Fruit fly (Drosophila melanogaster) whole organism, prepupa: ENCODE data around the gene CG32374.

Source experiments
- CG10669 ChIP-seq: fragments of 200-800 bp; sonication (Bioruptor generic); optimal IDR thresholded peaks from 3 replicates; lab custom pipeline; 2018; ENCODE audit warnings: missing biosample characterization, mild to moderate bottlenecking, missing genetic modification characterization, moderate library complexity
- CG11294 ChIP-seq: fragments of 200-800 bp; sonication (Bioruptor generic); IDR thresholded peaks from 2 replicates; pipeline ENCODE4 v1.3.6; 2022; ENCODE audit warnings: missing biosample characterization, missing genetic modification characterization
- CG11762 ChIP-seq: fragments of 200-800 bp; sonication (Bioruptor generic); optimal IDR thresholded peaks from 3 replicates; lab custom pipeline; 2016; ENCODE audit warnings: missing biosample characterization, missing genetic modification characterization; ENCODE audit not compliant: insufficient read depth
- CG11902 ChIP-seq: fragments of 200-800 bp; sonication (Bioruptor generic); optimal IDR thresholded peaks from 3 replicates; lab custom pipeline; 2016; ENCODE audit warnings: missing biosample characterization, missing genetic modification characterization
- CG16779 ChIP-seq: fragments of 200-800 bp; sonication (Bioruptor generic); optimal IDR thresholded peaks from 3 replicates; lab custom pipeline; 2017; ENCODE audit warnings: missing biosample characterization, mild to moderate bottlenecking, missing genetic modification characterization
- CG31627 ChIP-seq: fragments of 200-800 bp; sonication (Bioruptor generic); optimal IDR thresholded peaks from 3 replicates; lab custom pipeline; 2016; ENCODE audit warnings: missing biosample characterization, missing genetic modification characterization
- CG32006 ChIP-seq: fragments of 200-800 bp; sonication (Bioruptor generic); optimal IDR thresholded peaks from 3 replicates; lab custom pipeline; 2017; ENCODE audit warnings: missing biosample characterization, mild to moderate bottlenecking, missing genetic modification characterization
- CG34406 ChIP-seq: fragments of 200-800 bp; sonication (Bioruptor generic); optimal IDR thresholded peaks from 3 replicates; lab custom pipeline; 2016; ENCODE audit warnings: missing biosample characterization, missing genetic modification characterization
- CG6163 ChIP-seq: fragments of 200-800 bp; sonication (Bioruptor generic); IDR thresholded peaks from 3 replicates; pipeline ENCODE4 v1.3.6; 2022; ENCODE audit warnings: missing biosample characterization, missing genetic modification characterization
- CG6276 ChIP-seq: fragments of 200-800 bp; sonication (Bioruptor generic); optimal IDR thresholded peaks from 2 replicates; lab custom pipeline; 2017; ENCODE audit warnings: missing biosample characterization, mild to moderate bottlenecking, missing genetic modification characterization
- CG6808 ChIP-seq: fragments of 200-800 bp; sonication (Bioruptor generic); optimal IDR thresholded peaks from 3 replicates; lab custom pipeline; 2017; ENCODE audit warnings: missing biosample characterization, missing genetic modification characterization, mild to moderate bottlenecking, moderate library complexity, missing genetic modification reagents
- CG6854 ChIP-seq: fragments of 200-800 bp; sonication (Bioruptor generic); optimal IDR thresholded peaks from 2 replicates; lab custom pipeline; 2017; ENCODE audit warnings: missing biosample characterization, mild to moderate bottlenecking, missing genetic modification characterization
- CG8119 ChIP-seq: fragments of 200-800 bp; sonication (Bioruptor generic); IDR thresholded peaks from 3 replicates; pipeline ENCODE4 v1.3.6; 2022; ENCODE audit warnings: missing biosample characterization, missing genetic modification characterization
- CG8319 ChIP-seq: fragments of 200-800 bp; sonication (Bioruptor generic); optimal IDR thresholded peaks from 3 replicates; lab custom pipeline; 2016; ENCODE audit warnings: missing biosample characterization, missing genetic modification characterization
- CG8632 ChIP-seq: fragments of 200-800 bp; sonication (Bioruptor generic); optimal IDR thresholded peaks from 3 replicates; lab custom pipeline; 2016; ENCODE audit warnings: missing biosample characterization, missing genetic modification characterization
- CG9139 ChIP-seq: fragments of 200-800 bp; sonication (Bioruptor generic); optimal IDR thresholded peaks from 3 replicates; lab custom pipeline; 2017; ENCODE audit warnings: missing biosample characterization, mild to moderate bottlenecking, missing genetic modification characterization
- Eip75B ChIP-seq: fragments of 200-800 bp; sonication (Bioruptor generic); optimal IDR thresholded peaks from 3 replicates; lab custom pipeline; 2016; ENCODE audit warnings: missing biosample characterization, missing genetic modification characterization
- Eip78C ChIP-seq: fragments of 200-800 bp; sonication (Bioruptor generic); peaks from one replicate; lab custom pipeline; 2016; ENCODE audit warnings: missing biosample characterization, missing genetic modification characterization
- Ets21C ChIP-seq: fragments of 200-800 bp; sonication (Bioruptor generic); optimal IDR thresholded peaks from 3 replicates; lab custom pipeline; 2016; ENCODE audit warnings: missing biosample characterization, missing genetic modification characterization
- Ets96B ChIP-seq: fragments of 200-800 bp; optimal IDR thresholded peaks from 2 replicates; lab custom pipeline; 2019; ENCODE audit warnings: missing biosample characterization, mild to moderate bottlenecking, missing genetic modification characterization, moderate library complexity
- Lpt ChIP-seq: fragments of 200-800 bp; sonication (Bioruptor generic); optimal IDR thresholded peaks from 3 replicates; lab custom pipeline; 2016; ENCODE audit warnings: missing biosample characterization, missing genetic modification characterization
- Met ChIP-seq: fragments of 200-800 bp; sonication (Bioruptor generic); optimal IDR thresholded peaks from 3 replicates; lab custom pipeline; 2016; ENCODE audit warnings: missing biosample characterization, missing genetic modification characterization
- OdsH ChIP-seq: fragments of 200-800 bp; sonication (Bioruptor generic); optimal IDR thresholded peaks from 3 replicates; lab custom pipeline; 2016; ENCODE audit warnings: missing biosample characterization, missing genetic modification characterization
- Smox ChIP-seq: fragments of 200-800 bp; sonication (Bioruptor generic); optimal IDR thresholded peaks from 3 replicates; lab custom pipeline; 2016; ENCODE audit warnings: missing biosample characterization, missing genetic modification characterization
- Sox102F ChIP-seq: fragments of 200-800 bp; sonication (Bioruptor generic); optimal IDR thresholded peaks from 2 replicates; lab custom pipeline; 2016; ENCODE audit warnings: missing biosample characterization, mild to moderate bottlenecking, missing genetic modification characterization
- Sox15 ChIP-seq: fragments of 200-800 bp; sonication (Bioruptor generic); optimal IDR thresholded peaks from 3 replicates; lab custom pipeline; 2016; ENCODE audit warnings: missing biosample characterization, missing genetic modification characterization
- achi ChIP-seq: fragments of 200-800 bp; sonication (Bioruptor generic); optimal IDR thresholded peaks from 3 replicates; lab custom pipeline; 2016; ENCODE audit warnings: missing biosample characterization, missing genetic modification characterization
- acj6 ChIP-seq: fragments of 200-800 bp; sonication (Bioruptor generic); optimal IDR thresholded peaks from 3 replicates; lab custom pipeline; 2016; ENCODE audit warnings: missing biosample characterization, missing genetic modification characterization
- dsx ChIP-seq: fragments of 200-800 bp; optimal IDR thresholded peaks from 3 replicates; lab custom pipeline; 2019; ENCODE audit warnings: missing biosample characterization, mild to moderate bottlenecking, missing genetic modification characterization, moderate library complexity; ENCODE audit not compliant: poor library complexity, severe bottlenecking
- eg ChIP-seq: fragments of 200-800 bp; sonication (Bioruptor generic); IDR thresholded peaks from 3 replicates; pipeline ENCODE4 v1.3.6; 2022; ENCODE audit warnings: missing biosample characterization, missing genetic modification characterization
- esn ChIP-seq: fragments of 200-800 bp; sonication (Bioruptor generic); optimal IDR thresholded peaks from 2 replicates; lab custom pipeline; 2016; ENCODE audit warnings: missing biosample characterization, mild to moderate bottlenecking, missing genetic modification characterization, moderate library complexity
- fd59A ChIP-seq: fragments of 200-800 bp; sonication (Bioruptor generic); optimal IDR thresholded peaks from 2 replicates; lab custom pipeline; 2017; ENCODE audit warnings: missing biosample characterization, mild to moderate bottlenecking, missing genetic modification characterization, missing genetic modification reagents
- fd85E ChIP-seq: fragments of 200-800 bp; sonication (Bioruptor generic); optimal IDR thresholded peaks from 3 replicates; lab custom pipeline; 2016; ENCODE audit warnings: missing biosample characterization, missing genetic modification characterization
- lz ChIP-seq: fragments of 200-800 bp; sonication (Bioruptor generic); optimal IDR thresholded peaks from 3 replicates; lab custom pipeline; 2016; ENCODE audit warnings: missing biosample characterization, missing genetic modification characterization
- salr ChIP-seq, 2 experiments: fragments of 200-800 bp; sonication (Bioruptor generic); optimal IDR thresholded peaks; 3 replicates each; lab custom pipeline; 2016 to 2018; ENCODE audit warnings: missing biosample characterization in 2 of 2, missing genetic modification characterization in 2 of 2, mild to moderate bottlenecking in 1 of 2
- spab ChIP-seq: fragments of 200-800 bp; sonication (Bioruptor generic); optimal IDR thresholded peaks from 2 replicates; lab custom pipeline; 2017; ENCODE audit warnings: missing biosample characterization, mild to moderate bottlenecking, missing genetic modification characterization, missing genetic modification reagents
- ss ChIP-seq, 2 experiments: fragments of 200-800 bp; sonication (Bioruptor generic); optimal IDR thresholded peaks; 2 replicates in 1 of 2; 3 replicates in 1 of 2; lab custom pipeline; 2017 to 2018; ENCODE audit warnings: mild to moderate bottlenecking in 2 of 2, missing biosample characterization in 2 of 2, missing genetic modification characterization in 2 of 2, moderate library complexity in 1 of 2
- svp ChIP-seq: fragments of 200-800 bp; sonication (Bioruptor generic); peaks from one replicate; lab custom pipeline; 2016; ENCODE audit warnings: missing biosample characterization, missing genetic modification characterization
- topi ChIP-seq: fragments of 200-800 bp; sonication (Bioruptor generic); optimal IDR thresholded peaks from 3 replicates; lab custom pipeline; 2016; ENCODE audit warnings: missing biosample characterization, missing genetic modification characterization
- vri ChIP-seq: fragments of 200-800 bp; sonication (Bioruptor generic); optimal IDR thresholded peaks from 3 replicates; lab custom pipeline; 2016; ENCODE audit warnings: missing biosample characterization, mild to moderate bottlenecking, missing genetic modification characterization

The CG32374 gene

DNA sequence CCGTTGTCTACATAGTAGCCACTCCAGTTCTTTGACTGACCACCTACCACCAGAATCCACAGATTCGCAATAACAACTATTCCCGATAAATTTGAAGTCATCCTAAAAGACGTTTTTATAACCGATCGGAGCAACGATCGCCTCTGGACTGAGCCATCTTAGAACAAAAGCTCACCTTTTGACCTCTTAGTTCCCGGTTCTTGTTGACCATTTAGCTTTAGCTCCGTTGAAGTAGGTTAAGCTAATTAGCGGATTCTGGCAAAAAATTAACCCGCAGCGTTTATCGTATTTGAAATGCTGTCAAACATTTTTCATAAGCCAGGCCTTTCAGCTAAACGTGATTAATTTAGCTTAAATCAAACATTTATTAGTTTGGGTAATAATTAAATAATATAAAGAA lies at the start of gene CG32374:
TSS of gene CG32374 (minus strand) at position 101 of the 400 bp plus-strand sequence.
- TF ChIP-seq Eip75B (no peak), topi (GFP tag; lab: Kevin White, UChicago) (no peak), svp (GFP tag; lab: Kevin White, UChicago) (no peak), Ets21C (no peak), Lpt (GFP tag; lab: Kevin White, UChicago) (no peak), CG11902 (no peak), CG31627 (GFP tag; lab: Kevin White, UChicago) (no peak), OdsH (GFP tag; lab: Kevin White, UChicago) (no peak), achi (GFP tag; lab: Kevin White, UChicago) (no peak), dsx (GFP tag; lab: Kevin White, UChicago) (no peak), CG8319 (no peak), spab (no peak), acj6 (GFP tag; lab: Kevin White, UChicago) (no peak), Sox102F (GFP tag; lab: Kevin White, UChicago) (no peak)

DNA sequence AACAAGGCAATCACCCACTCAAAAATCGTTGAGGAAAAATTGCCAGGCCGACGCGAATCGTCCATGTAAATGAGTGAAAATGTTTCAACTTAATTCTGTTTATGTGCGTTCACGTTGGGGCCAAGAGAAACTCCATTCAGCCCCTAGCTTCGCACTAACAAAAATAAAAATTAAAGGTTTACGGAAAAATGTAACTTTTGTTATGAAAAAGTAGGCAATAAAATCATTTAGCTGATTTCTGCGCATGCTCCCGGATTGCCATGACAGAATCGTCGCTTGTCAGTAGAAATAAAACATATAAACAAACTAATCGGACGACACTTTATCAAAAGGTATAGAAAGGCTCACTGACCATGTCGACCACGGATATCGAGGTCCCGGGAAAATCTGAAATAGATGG lies 42.2 kb upstream of the CG32374 start, which contains the start of gene mmm:
TSS of gene mmm (plus strand) at position 301 of the 400 bp plus-strand sequence.
- no peak for TF ChIP-seq esn (GFP tag; lab: Kevin White, UChicago)
- TF ChIP-seq CG10669 = no peak
- TF ChIP-seq fd85E (GFP tag; lab: Kevin White, UChicago) = no peak
- no peak for TF ChIP-seq CG6808 (GFP tag; lab: Kevin White, UChicago)

DNA sequence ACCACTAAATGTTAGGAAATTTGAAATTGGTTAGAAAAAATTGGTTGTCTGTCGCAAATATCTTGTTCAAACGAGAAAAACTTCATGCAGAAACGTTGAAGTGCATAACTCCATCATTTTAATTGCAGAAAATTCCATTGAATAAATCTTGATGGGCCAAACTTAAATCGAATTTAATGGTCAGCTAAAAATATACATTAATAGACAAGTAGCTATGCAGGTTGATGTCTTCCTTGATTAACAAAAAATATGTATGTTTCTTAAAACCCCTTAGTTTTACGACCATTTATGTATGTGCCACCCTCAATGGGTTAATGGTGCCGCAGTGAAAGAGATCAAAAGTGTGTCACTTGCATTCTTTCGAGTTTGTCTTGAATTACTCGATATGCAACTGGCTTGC lies 32.0 kb upstream of the CG32374 start:
- peak; percentile 77 for TF ChIP-seq svp (GFP tag; lab: Kevin White, UChicago)
- no peak for TF ChIP-seq CG11762 (GFP tag; lab: Kevin White, UChicago)
- TF ChIP-seq Smox (GFP tag; lab: Kevin White, UChicago) = peak; percentile 19
- TF ChIP-seq CG8319 = no peak
- no peak for TF ChIP-seq lz
- TF ChIP-seq CG9139 (GFP tag; lab: Kevin White, UChicago) = no peak
- no peak for TF ChIP-seq CG6163
- TF ChIP-seq OdsH (GFP tag; lab: Kevin White, UChicago) = peak; percentile 7
- peak; percentile 3 for TF ChIP-seq Sox15 (GFP tag; lab: Kevin White, UChicago)
- TF ChIP-seq Ets96B = no peak
- peak; percentile 20 for TF ChIP-seq CG32006 (GFP tag; lab: Kevin White, UChicago)
- TF ChIP-seq CG6276 (GFP tag; lab: Kevin White, UChicago) = no peak
- TF ChIP-seq CG34406 (GFP tag; lab: Kevin White, UChicago) = peak; percentile 4
- no peak for TF ChIP-seq acj6 (GFP tag; lab: Kevin White, UChicago)
- TF ChIP-seq salr (GFP tag; optimal IDR thresholded peaks at IDR 0.05; lab: Kevin White, UChicago) = no peak
- TF ChIP-seq Eip78C (GFP tag; lab: Kevin White, UChicago) = peak; percentile 65
- no peak for TF ChIP-seq Met
- TF ChIP-seq achi (GFP tag; lab: Kevin White, UChicago) = peak; percentile 1
- no peak for TF ChIP-seq vri (GFP tag; lab: Kevin White, UChicago)
- no peak for TF ChIP-seq fd85E (GFP tag; lab: Kevin White, UChicago)

DNA sequence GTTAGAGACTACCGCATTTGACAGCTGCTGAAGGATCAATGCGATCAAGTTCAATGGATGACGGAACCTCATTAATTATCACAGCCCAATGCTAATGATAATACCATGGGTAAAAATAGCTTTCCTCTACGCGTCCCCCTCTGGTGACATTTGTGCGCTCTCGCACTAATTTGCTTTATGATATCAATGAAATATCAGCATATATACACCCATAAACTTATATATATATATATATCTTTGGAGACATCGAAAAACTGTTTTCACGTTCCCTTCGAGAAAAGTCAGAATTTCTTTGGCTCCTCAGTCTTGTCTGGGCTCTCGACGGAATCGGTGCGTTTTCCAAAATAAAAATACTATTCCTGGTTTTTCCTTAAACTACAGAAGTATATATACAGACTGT lies 21.3 kb upstream of the CG32374 start, which contains the start of gene frac:
TSS of gene frac (plus strand) at position 301 of the 400 bp plus-strand sequence.
- no peak for TF ChIP-seq fd85E (GFP tag; lab: Kevin White, UChicago)
- TF ChIP-seq CG11294 (GFP tag; lab: Robert Waterston, UW) = no peak
- no peak for TF ChIP-seq CG34406 (GFP tag; lab: Kevin White, UChicago)
- TF ChIP-seq CG16779 (tag; lab: Kevin White, UChicago) = no peak
- TF ChIP-seq CG11762 (GFP tag; lab: Kevin White, UChicago) = no peak

DNA sequence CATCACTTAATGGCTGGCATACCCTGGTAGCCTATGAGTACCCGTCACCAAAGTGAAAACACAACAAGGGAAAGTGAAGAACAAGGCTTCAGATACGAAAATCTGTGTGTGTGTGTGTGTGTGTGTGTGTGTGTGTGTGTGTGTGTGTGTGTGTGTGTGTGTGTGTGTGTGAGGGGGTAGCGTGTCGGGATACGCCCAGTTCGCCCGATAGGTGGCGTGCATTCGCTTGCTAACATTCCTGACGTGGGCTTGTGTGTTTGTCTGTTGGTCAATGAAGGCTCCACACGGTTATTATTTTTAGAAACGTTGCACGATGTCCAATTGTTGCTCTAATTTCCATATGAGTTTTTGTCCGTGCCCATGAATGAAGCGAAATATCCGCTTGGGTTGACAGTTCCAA lies 19.6 kb upstream of the CG32374 start:
- TF ChIP-seq Eip75B (no peak), CG6854 (GFP tag; lab: Kevin White, UChicago) (no peak), Ets96B (no peak), vri (GFP tag; lab: Kevin White, UChicago) (no peak), achi (GFP tag; lab: Kevin White, UChicago) (no peak), CG31627 (GFP tag; lab: Kevin White, UChicago) (no peak), CG32006 (GFP tag; lab: Kevin White, UChicago) (no peak), ss (GFP tag; optimal IDR thresholded peaks at IDR 0.05; lab: Kevin White, UChicago) (no peak), acj6 (GFP tag; lab: Kevin White, UChicago) (no peak), CG11762 (GFP tag; lab: Kevin White, UChicago) (no peak), Eip78C (GFP tag; lab: Kevin White, UChicago) (no peak), salr (GFP tag; optimal IDR thresholded peaks at IDR 0.05; lab: Kevin White, UChicago) (no peak), eg (no peak), CG8632 (GFP tag; lab: Kevin White, UChicago) (no peak), CG8119 (GFP tag; lab: Robert Waterston, UW) (no peak), fd59A (no peak)
